Fruit fly (Drosophila melanogaster) whole organism, embryonic: ENCODE results near the gene CG14269.

Experiments
- Ada2b ChIP-seq: fragments of 200-800 bp; sonication (Bioruptor generic); IDR thresholded peaks from 2 replicates; pipeline ENCODE4 v1.3.6; 2022; ENCODE audit warnings: missing biosample characterization, missing genetic modification characterization
- CG11723 ChIP-seq: fragments of 200-800 bp; sonication (Bioruptor generic); optimal IDR thresholded peaks from 2 replicates; lab custom pipeline; 2017; ENCODE audit warnings: missing biosample characterization, mild to moderate bottlenecking, missing genetic modification characterization
- CG1233 ChIP-seq: fragments of 200-800 bp; sonication (Bioruptor generic); optimal IDR thresholded peaks from 4 replicates; lab custom pipeline; 2018; ENCODE audit warnings: missing biosample characterization, mild to moderate bottlenecking, missing genetic modification characterization
- CG1529 ChIP-seq: fragments of 200-800 bp; sonication (Bioruptor generic); optimal IDR thresholded peaks from 3 replicates; lab custom pipeline; 2018; ENCODE audit warnings: missing biosample characterization, missing genetic modification characterization
- CG15601 ChIP-seq: fragments of 200-800 bp; sonication (Bioruptor generic); optimal IDR thresholded peaks from 3 replicates; lab custom pipeline; 2019; ENCODE audit warnings: missing biosample characterization, mild to moderate bottlenecking, missing genetic modification characterization, moderate library complexity
- CG17361 ChIP-seq: fragments of 200-800 bp; sonication (Bioruptor generic); IDR thresholded peaks from 3 replicates; pipeline ENCODE4 v1.3.6; 2022; ENCODE audit warnings: missing biosample characterization, missing genetic modification characterization
- CG17568 ChIP-seq: fragments of 200-800 bp; sonication (Bioruptor generic); optimal IDR thresholded peaks from 2 replicates; lab custom pipeline; 2018; ENCODE audit warnings: missing biosample characterization, mild to moderate bottlenecking, missing genetic modification characterization, moderate library complexity
- CG17829 ChIP-seq: fragments of 200-800 bp; optimal IDR thresholded peaks from 2 replicates; lab custom pipeline; 2019; ENCODE audit warnings: missing biosample characterization, mild to moderate bottlenecking, missing genetic modification characterization, moderate library complexity
- CG18619 ChIP-seq: fragments of 200-800 bp; sonication (Bioruptor generic); optimal IDR thresholded peaks from 3 replicates; lab custom pipeline; 2017; ENCODE audit warnings: missing biosample characterization, mild to moderate bottlenecking, missing genetic modification characterization
- CG30020 ChIP-seq: fragments of 200-800 bp; optimal IDR thresholded peaks from 2 replicates; lab custom pipeline; 2019; ENCODE audit warnings: missing biosample characterization, mild to moderate bottlenecking, missing genetic modification characterization, moderate library complexity
- CG32532 ChIP-seq: fragments of 200-800 bp; sonication (Bioruptor generic); IDR thresholded peaks from 2 replicates; pipeline ENCODE4 v1.3.6; 2022; ENCODE audit warnings: missing biosample characterization, missing genetic modification characterization
- CG33213 ChIP-seq: fragments of 200-800 bp; sonication (Bioruptor generic); optimal IDR thresholded peaks from 3 replicates; lab custom pipeline; 2016; ENCODE audit warnings: missing biosample characterization, missing genetic modification characterization
- CG3847 ChIP-seq: fragments of 200-800 bp; sonication (Bioruptor generic); IDR thresholded peaks from 2 replicates; pipeline ENCODE4 v1.3.6; 2022; ENCODE audit warnings: missing biosample characterization, missing genetic modification characterization
- CG4404 ChIP-seq: fragments of 200-800 bp; sonication (Bioruptor generic); IDR thresholded peaks from 2 replicates; pipeline ENCODE4 v1.3.6; 2022; ENCODE audit warnings: missing biosample characterization, missing genetic modification characterization
- CG4707 ChIP-seq: fragments of 200-800 bp; sonication (Bioruptor generic); optimal IDR thresholded peaks from 2 replicates; lab custom pipeline; 2018; ENCODE audit warnings: missing biosample characterization, mild to moderate bottlenecking, missing genetic modification characterization, moderate library complexity
- CTCF ChIP-seq: fragments of 200-800 bp; sonication (Bioruptor generic); optimal IDR thresholded peaks from 2 replicates; lab custom pipeline; 2017; ENCODE audit warnings: missing biosample characterization, mild to moderate bottlenecking, missing genetic modification characterization, moderate library complexity
- Dbx ChIP-seq: fragments of 200-800 bp; sonication (Bioruptor generic); IDR thresholded peaks from 3 replicates; pipeline ENCODE4 v1.3.6; 2022; ENCODE audit warnings: missing biosample characterization, missing genetic modification characterization
- Dfd ChIP-seq, 2 experiments: fragments of >200 bp; optimal IDR thresholded peaks; 2 replicates each; lab custom pipeline; 2017; ENCODE audit warnings: missing biosample characterization in 2 of 2, missing genetic modification characterization in 2 of 2
- E2f2 ChIP-seq: fragments of 200-800 bp; sonication (Bioruptor generic); IDR thresholded peaks from 2 replicates; pipeline ENCODE4 v1.3.6; 2022; ENCODE audit warnings: missing biosample characterization, missing genetic modification characterization
- Eip74EF ChIP-seq, 2 experiments: fragments of 200-800 bp in 1 of 2; fragments of >200 bp in 1 of 2; sonication (Bioruptor generic) in 1 of 2; optimal IDR thresholded peaks; 2 replicates each; lab custom pipeline; 2017 to 2019; ENCODE audit warnings: missing biosample characterization in 2 of 2, missing genetic modification characterization in 2 of 2, mild to moderate bottlenecking in 1 of 2, moderate library complexity in 1 of 2
- Ets97D ChIP-seq: fragments of 200-800 bp; sonication (Bioruptor generic); optimal IDR thresholded peaks from 3 replicates; lab custom pipeline; 2016; ENCODE audit warnings: missing biosample characterization, missing genetic modification characterization
- HLH54F ChIP-seq: fragments of 200-800 bp; sonication (Bioruptor generic); optimal IDR thresholded peaks from 3 replicates; lab custom pipeline; 2016; ENCODE audit warnings: missing biosample characterization, missing genetic modification characterization
- Jarid2 ChIP-seq: fragments of 200-800 bp; sonication (Bioruptor generic); optimal IDR thresholded peaks from 3 replicates; lab custom pipeline; 2017; ENCODE audit warnings: mild to moderate bottlenecking, missing biosample characterization, missing genetic modification reagents, missing genetic modification characterization
- Kr ChIP-seq: fragments of 200-800 bp; sonication (Bioruptor generic); optimal IDR thresholded peaks from 2 replicates; lab custom pipeline; 2017; ENCODE audit warnings: missing biosample characterization, mild to moderate bottlenecking, missing genetic modification characterization
- Med ChIP-seq: fragments of 200-800 bp; sonication (Bioruptor generic); peaks from one replicate; lab custom pipeline; 2016; ENCODE audit warnings: missing biosample characterization, missing genetic modification characterization, mild to moderate bottlenecking, inconsistent platforms, moderate library complexity
- PHDP ChIP-seq: fragments of 200-800 bp; sonication (Bioruptor generic); optimal IDR thresholded peaks from 3 replicates; lab custom pipeline; 2018; ENCODE audit warnings: missing biosample characterization, mild to moderate bottlenecking, missing genetic modification characterization, moderate library complexity
- Xbp1 ChIP-seq: fragments of 200-800 bp; sonication (Bioruptor generic); optimal IDR thresholded peaks from 3 replicates; lab custom pipeline; 2016; ENCODE audit warnings: missing biosample characterization, mild to moderate bottlenecking, missing genetic modification characterization
- aop ChIP-seq: fragments of 200-800 bp; sonication (Bioruptor generic); IDR thresholded peaks from 2 replicates; pipeline ENCODE4 v1.3.6; 2022; ENCODE audit warnings: missing biosample characterization, missing genetic modification characterization
- ap ChIP-seq: fragments of 200-800 bp; sonication (Bioruptor generic); IDR thresholded peaks from 2 replicates; pipeline ENCODE4 v1.3.6; 2022; ENCODE audit warnings: missing biosample characterization, missing genetic modification characterization
- ase ChIP-seq: fragments of 200-800 bp; sonication (Bioruptor generic); IDR thresholded peaks from 3 replicates; pipeline ENCODE4 v1.3.6; 2022; ENCODE audit warnings: missing biosample characterization, missing genetic modification characterization
- cato ChIP-seq: fragments of 200-800 bp; sonication (Bioruptor generic); optimal IDR thresholded peaks from 2 replicates; lab custom pipeline; 2016; ENCODE audit warnings: missing biosample characterization, missing genetic modification characterization, borderline replicate concordance
- cg ChIP-seq: fragments of 200-800 bp; sonication (Bioruptor generic); optimal IDR thresholded peaks from 3 replicates; lab custom pipeline; 2019; ENCODE audit warnings: missing biosample characterization, mild to moderate bottlenecking, missing genetic modification characterization, moderate library complexity
- ci ChIP-seq: fragments of 200-800 bp; sonication (Bioruptor generic); IDR thresholded peaks from 3 replicates; pipeline ENCODE4 v1.3.6; 2022; ENCODE audit warnings: missing biosample characterization, missing genetic modification characterization
- cwo ChIP-seq: fragments of 200-800 bp; sonication (Bioruptor generic); optimal IDR thresholded peaks from 3 replicates; lab custom pipeline; 2017; ENCODE audit warnings: missing biosample characterization, missing genetic modification characterization, mild to moderate bottlenecking, moderate library complexity, missing genetic modification reagents
- dati ChIP-seq: fragments of 200-800 bp; sonication (Bioruptor generic); IDR thresholded peaks from 2 replicates; pipeline ENCODE4 v1.3.6; 2022; ENCODE audit warnings: missing biosample characterization, missing genetic modification characterization
- ewg ChIP-seq: fragments of 200-800 bp; sonication (Bioruptor generic); optimal IDR thresholded peaks from 3 replicates; lab custom pipeline; 2017; ENCODE audit warnings: mild to moderate bottlenecking, missing biosample characterization, missing genetic modification reagents, missing genetic modification characterization
- h ChIP-seq: fragments of >200 bp; optimal IDR thresholded peaks from 2 replicates; lab custom pipeline; 2017
- insv ChIP-seq, 2 experiments: fragments of 200-800 bp; sonication (Bioruptor generic); optimal IDR thresholded peaks; 3 replicates each; lab custom pipeline; 2016 to 2018; ENCODE audit warnings: missing biosample characterization in 2 of 2, missing genetic modification characterization in 2 of 2
- oc ChIP-seq: fragments of 200-800 bp; sonication (Bioruptor generic); optimal IDR thresholded peaks from 2 replicates; lab custom pipeline; 2018; ENCODE audit warnings: missing biosample characterization, mild to moderate bottlenecking, missing genetic modification characterization, moderate library complexity
- onecut ChIP-seq: fragments of 200-800 bp; sonication (Bioruptor generic); IDR thresholded peaks from 2 replicates; pipeline ENCODE4 v1.3.6; 2022; ENCODE audit warnings: missing biosample characterization, missing genetic modification characterization
- pfk ChIP-seq: fragments of 200-800 bp; sonication (Bioruptor generic); optimal IDR thresholded peaks from 2 replicates; lab custom pipeline; 2018; ENCODE audit warnings: missing biosample characterization, mild to moderate bottlenecking, missing genetic modification characterization, moderate library complexity
- pzg ChIP-seq: fragments of 200-800 bp; sonication (Bioruptor generic); optimal IDR thresholded peaks from 3 replicates; lab custom pipeline; 2018; ENCODE audit warnings: missing biosample characterization, mild to moderate bottlenecking, missing genetic modification characterization, moderate library complexity
- scrt ChIP-seq: fragments of 200-800 bp; sonication (Bioruptor generic); optimal IDR thresholded peaks from 2 replicates; lab custom pipeline; 2018; ENCODE audit warnings: missing biosample characterization, mild to moderate bottlenecking, missing genetic modification characterization, moderate library complexity
- sens ChIP-seq: fragments of 200-800 bp; sonication (Bioruptor generic); peaks from one replicate; lab custom pipeline; 2016; ENCODE audit warnings: missing biosample characterization, missing genetic modification characterization
- sim ChIP-seq: fragments of 200-800 bp; sonication (Bioruptor generic); IDR thresholded peaks from 2 replicates; pipeline ENCODE4 v1.3.6; 2022; ENCODE audit warnings: missing biosample characterization, missing genetic modification characterization
- so ChIP-seq: fragments of 200-800 bp; sonication (Bioruptor generic); IDR thresholded peaks from 3 replicates; pipeline ENCODE4 v1.3.6; 2022; ENCODE audit warnings: missing biosample characterization, missing genetic modification characterization
- tap ChIP-seq: fragments of 200-800 bp; optimal IDR thresholded peaks from 3 replicates; lab custom pipeline; 2019; ENCODE audit warnings: missing biosample characterization, mild to moderate bottlenecking, missing genetic modification characterization, moderate library complexity
- vvl ChIP-seq: fragments of 200-800 bp; sonication (Bioruptor generic); IDR thresholded peaks from 2 replicates; pipeline ENCODE4 v1.3.6; 2022; ENCODE audit warnings: missing biosample characterization, missing genetic modification characterization
- zen ChIP-seq: fragments of 200-800 bp; sonication (Bioruptor generic); optimal IDR thresholded peaks from 3 replicates; lab custom pipeline; 2018; ENCODE audit warnings: missing biosample characterization, mild to moderate bottlenecking, missing genetic modification characterization, moderate library complexity

The CG14269 gene

dm6 chrX:3465551-3465950 lies 29.9 kb upstream of the CG14269 start (continued):
- peak; percentile 42 for TF ChIP-seq CG4707
- peak; percentile 46 for TF ChIP-seq CTCF (GFP tag; lab: Kevin White, UChicago)
- TF ChIP-seq ci (GFP tag; lab: Robert Waterston, UW), result peak; percentile 70
- TF ChIP-seq Xbp1 (GFP tag; lab: Kevin White, UChicago), result no peak
- TF ChIP-seq CG11723, result no peak
- no peak for TF ChIP-seq oc (tag; lab: Kevin White, UChicago)
- no peak for TF ChIP-seq Ada2b (GFP tag; lab: Robert Waterston, UW)
- TF ChIP-seq Jarid2 (GFP tag; lab: Kevin White, UChicago), result no peak
- TF ChIP-seq CG33213 (GFP tag; lab: Kevin White, UChicago), result no peak
- no peak for TF ChIP-seq zen (tag; lab: Kevin White, UChicago)
- TF ChIP-seq scrt, result no peak
- peak; percentile 15; the same call in 1 of the 2 replicates for TF ChIP-seq E2f2 (GFP tag; lab: Robert Waterston, UW)
- no peak for TF ChIP-seq onecut (GFP tag; lab: Robert Waterston, UW)
- TF ChIP-seq HLH54F (GFP tag; lab: Kevin White, UChicago), result no peak
- TF ChIP-seq ap (GFP tag; lab: Robert Waterston, UW), result no peak
- no peak for TF ChIP-seq tap (tag; lab: Kevin White, UChicago)
- TF ChIP-seq CG1529 (GFP tag; lab: Kevin White, UChicago), result no peak
- no peak for TF ChIP-seq cato
- TF ChIP-seq ewg (GFP tag; lab: Kevin White, UChicago), result no peak
- no peak for TF ChIP-seq Med (GFP tag; lab: Kevin White, UChicago)
- TF ChIP-seq pfk (GFP tag; lab: Kevin White, UChicago), result peak; percentile 77
- no peak for TF ChIP-seq Dbx
- no peak for TF ChIP-seq Eip74EF (GFP tag; optimal IDR thresholded peaks at IDR 0.05; lab: Kevin White, UChicago)
- TF ChIP-seq CG15601 (tag; lab: Kevin White, UChicago), result no peak
- peak; percentile 33 for TF ChIP-seq sens (GFP tag; lab: Kevin White, UChicago)
- TF ChIP-seq CG32532 (GFP tag; lab: Robert Waterston, UW), result peak; percentile 15; the same call in 1 of the 2 replicates
- TF ChIP-seq dati (GFP tag; lab: Robert Waterston, UW), result no peak
- TF ChIP-seq CG4404 (GFP tag; lab: Robert Waterston, UW), result no peak
- no peak for TF ChIP-seq pzg
- TF ChIP-seq CG17568 (GFP tag; lab: Kevin White, UChicago), result peak; percentile 35
- TF ChIP-seq cg, result peak; percentile 42
- TF ChIP-seq Ets97D (GFP tag; lab: Kevin White, UChicago), result peak; percentile 23
- no peak for TF ChIP-seq aop
- TF ChIP-seq, all 482 proteins: peak for 14

dm6 chrX:3463944-3464343 lies 28.3 kb upstream of the CG14269 start, which contains the start of gene CG16781:
Gene CG16781 (minus strand): TSS chrX:3464044.
- TF ChIP-seq CG18619, result no peak
- no peak for TF ChIP-seq CG30020 (tag; lab: Kevin White, UChicago)
- TF ChIP-seq cwo (GFP tag; lab: Kevin White, UChicago), result no peak

- TF ChIP-seq CG17829 (tag; lab: Kevin White, UChicago) (no peak), PHDP (tag; lab: Kevin White, UChicago) (no peak), CG3847 (GFP tag; lab: Robert Waterston, UW) (no peak), CG11723 (no peak), Kr (GFP tag; lab: Kevin White, UChicago) (no peak), so (GFP tag; lab: Robert Waterston, UW) (no peak), vvl (GFP tag; lab: Robert Waterston, UW) (no peak), sim (GFP tag; lab: Robert Waterston, UW) (no peak), CG17361 (GFP tag; lab: Robert Waterston, UW) (no peak), CG1233 (GFP tag; lab: Kevin White, UChicago) (no peak), pzg (no peak), h (lab: Kevin White, UChicago) (no peak), insv (GFP tag; optimal IDR thresholded peaks at IDR 0.05; lab: Kevin White, UChicago) (no peak), Dfd (GFP tag; optimal IDR thresholded peaks at IDR 0.05; lab: Kevin White, UChicago) (no peak), ase (GFP tag; lab: Robert Waterston, UW) (no peak)
Observed at dm6 chrX:3460140-3460642, 24.6 kb upstream of the CG14269 start, which contains the start of the genes CG16782 and CG10801. Gene CG16782 (minus strand): TSS chrX:3460240. Gene CG10801 (plus strand): TSS chrX:3460592.
